Fruit fly (Drosophila melanogaster): ENCODE measurements around the gene CG2839.

CG2839 gene

DNA sequence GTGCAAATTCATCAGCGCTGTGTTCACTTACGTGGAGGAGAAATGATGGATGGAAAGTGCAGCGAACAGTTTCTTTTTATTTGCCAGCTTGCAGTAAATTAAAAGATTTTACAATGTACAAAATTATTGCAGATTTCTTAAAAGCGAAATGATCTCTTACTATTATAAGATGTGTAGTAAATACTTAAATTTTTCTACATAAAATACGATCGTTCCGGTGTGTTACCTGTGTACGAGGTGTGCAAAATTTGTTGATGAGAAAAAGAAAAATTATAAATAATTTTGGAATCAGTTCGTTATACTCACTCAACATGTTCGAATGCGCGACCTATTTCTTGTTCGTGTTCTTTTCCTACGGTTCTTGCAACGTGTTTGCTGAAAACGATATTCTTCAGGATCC, at the start of gene CG2839:
TSS of gene CG2839 (plus strand) at position 301 of the 400 bp plus-strand sequence.
- TF ChIP-seq CG17801 (GFP tag; optimal IDR thresholded peaks at IDR 0.05; ENCODE audit: partially characterized antibody) = no peak

- TF ChIP-seq CG17801 (GFP tag; optimal IDR thresholded peaks at IDR 0.05; ENCODE audit: partially characterized antibody) = no peak
These were observed 48.8 kb upstream of the CG2839 start, which contains the start of gene Ptth for dm6 chr2L:576559-577184. Gene Ptth (minus strand): TSS chr2L:576896.

DNA sequence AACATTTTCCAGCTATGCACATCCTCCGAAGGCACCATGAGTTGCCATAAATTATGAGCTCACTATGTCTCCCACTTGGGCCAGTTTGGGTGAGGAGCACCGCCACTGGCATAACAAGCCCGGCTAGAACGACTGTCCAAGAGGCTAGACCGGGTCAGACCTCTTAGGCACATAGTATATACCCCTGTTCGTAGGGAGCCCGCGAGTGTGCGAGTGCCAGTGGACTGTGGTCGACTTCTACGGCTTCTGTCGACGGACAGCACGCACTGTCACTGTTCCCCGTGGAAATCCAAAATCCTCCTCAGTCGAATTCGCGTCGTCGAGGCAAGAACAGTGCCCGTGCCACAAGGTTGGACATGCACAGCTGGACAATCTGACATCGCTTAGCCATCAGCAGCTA, 48.3 kb upstream of the CG2839 start, which contains the start of gene Pph13:
TSS of gene Pph13 (plus strand) at position 301 of the 400 bp plus-strand sequence.
- no peak for TF ChIP-seq CG17801 (GFP tag; optimal IDR thresholded peaks at IDR 0.05; ENCODE audit: partially characterized antibody)

DNA sequence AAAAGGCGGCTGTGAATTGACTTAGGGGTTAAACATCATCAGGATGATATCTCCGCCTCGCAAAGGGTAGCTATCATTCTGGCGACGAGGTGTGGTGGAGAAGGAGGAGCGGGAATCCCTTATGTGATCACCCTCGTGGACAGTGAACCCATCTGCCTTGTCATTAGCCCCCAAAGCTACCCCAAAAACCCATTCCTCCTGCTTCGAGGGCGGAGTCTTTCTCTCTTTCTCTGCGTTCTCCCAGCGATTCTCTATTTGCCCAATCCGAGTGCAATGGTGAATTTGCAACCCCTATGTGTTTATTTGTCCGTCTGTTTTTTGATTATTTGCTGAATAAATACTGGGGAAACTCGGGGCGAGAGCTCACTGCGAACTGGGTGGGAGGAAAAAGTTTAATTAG, 40.2 kb upstream of the CG2839 start:
- no peak for TF ChIP-seq CG17801 (GFP tag; optimal IDR thresholded peaks at IDR 0.05; ENCODE audit: partially characterized antibody)

DNA sequence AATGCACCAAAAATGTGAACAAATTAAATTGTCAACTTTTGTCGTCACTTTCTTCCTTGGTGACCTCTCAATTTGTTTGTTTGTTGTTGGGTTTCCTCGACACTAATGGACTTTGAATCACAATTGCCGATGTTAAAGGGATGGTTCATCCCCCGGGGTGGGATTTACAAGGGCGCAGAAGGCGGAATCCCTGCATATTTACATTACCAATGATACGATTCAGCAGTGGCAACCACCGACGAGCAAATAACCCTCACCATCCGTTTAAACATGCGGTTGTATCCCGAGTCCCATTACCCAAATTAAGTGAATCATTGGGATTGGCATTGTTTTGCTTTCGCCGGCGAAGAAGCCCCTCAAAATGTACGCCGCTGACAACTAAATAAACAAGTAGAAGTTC, 33.9 kb upstream of the CG2839 start:
- no peak for TF ChIP-seq CG17801 (GFP tag; optimal IDR thresholded peaks at IDR 0.05; ENCODE audit: partially characterized antibody)

- TF ChIP-seq CG17801 (GFP tag; optimal IDR thresholded peaks at IDR 0.05; ENCODE audit: partially characterized antibody) = no peak
These were observed 31.4 kb upstream of the CG2839 start for dm6 chr2L:594048-594447.

DNA sequence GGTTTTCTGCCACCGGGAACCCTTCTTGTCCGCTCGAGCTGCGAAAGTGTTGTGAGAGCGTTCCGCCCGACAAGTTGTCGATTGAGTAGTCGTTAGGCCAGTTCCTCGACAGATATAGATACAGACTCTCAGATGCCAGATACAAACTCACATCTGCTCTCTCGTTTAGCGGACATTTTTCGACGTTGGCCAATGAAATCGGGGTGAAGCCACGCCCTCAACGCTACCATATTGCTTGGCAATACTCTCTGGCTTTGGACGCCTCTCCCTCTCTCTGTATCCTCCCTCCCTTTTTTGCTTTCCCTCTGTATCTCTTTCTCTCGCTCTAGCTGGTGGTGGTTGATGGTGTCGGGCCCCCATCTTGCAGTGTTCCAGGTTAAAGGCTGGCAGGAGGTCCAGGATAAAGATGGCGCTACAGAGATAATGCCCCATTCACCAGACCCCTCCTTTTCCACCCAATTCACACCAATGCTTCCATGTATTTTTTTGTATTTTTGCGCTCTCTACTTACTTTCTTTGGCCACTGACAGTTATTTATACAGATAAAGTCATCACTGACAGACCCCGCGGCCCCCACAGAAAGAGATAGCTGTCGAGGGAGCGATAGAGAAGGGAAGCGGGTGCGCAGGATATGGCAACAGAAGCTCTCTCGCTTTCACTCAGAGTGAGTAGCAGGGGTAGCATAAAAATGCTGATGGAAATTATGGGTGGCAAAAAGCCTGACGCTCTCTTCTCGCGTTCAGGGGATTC, 30.6 kb upstream of the CG2839 start, which contains the start of gene Gsc:
TSS of gene Gsc (minus strand) at position 51 of the 750 bp plus-strand sequence.
- no peak for TF ChIP-seq CG17801 (GFP tag; optimal IDR thresholded peaks at IDR 0.05; ENCODE audit: partially characterized antibody)

DNA sequence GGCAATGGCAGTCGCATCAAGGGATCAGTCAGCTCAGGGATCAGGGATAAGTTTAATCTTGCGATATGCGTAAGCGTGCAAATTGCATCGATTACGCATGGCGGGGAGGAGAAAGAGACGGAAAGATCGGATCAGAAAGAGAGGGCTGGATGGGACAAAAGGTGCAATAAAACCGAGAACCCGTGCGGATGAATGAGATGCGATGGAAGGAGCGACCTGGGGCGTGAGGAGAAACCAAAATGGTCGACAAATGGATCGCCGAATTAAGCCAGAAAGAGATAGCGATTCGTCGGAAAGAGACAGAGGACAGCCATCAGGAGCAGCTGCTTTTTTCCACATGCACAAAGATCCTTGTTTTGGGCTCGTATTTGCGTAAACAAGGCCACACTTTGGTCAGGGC, 27.7 kb upstream of the CG2839 start:
- TF ChIP-seq CG17801 (GFP tag; optimal IDR thresholded peaks at IDR 0.05; ENCODE audit: partially characterized antibody) = no peak

dm6 chr2L:601848-602247, 23.6 kb upstream of the CG2839 start:
- no peak for TF ChIP-seq CG17801 (GFP tag; optimal IDR thresholded peaks at IDR 0.05; ENCODE audit: partially characterized antibody)

DNA sequence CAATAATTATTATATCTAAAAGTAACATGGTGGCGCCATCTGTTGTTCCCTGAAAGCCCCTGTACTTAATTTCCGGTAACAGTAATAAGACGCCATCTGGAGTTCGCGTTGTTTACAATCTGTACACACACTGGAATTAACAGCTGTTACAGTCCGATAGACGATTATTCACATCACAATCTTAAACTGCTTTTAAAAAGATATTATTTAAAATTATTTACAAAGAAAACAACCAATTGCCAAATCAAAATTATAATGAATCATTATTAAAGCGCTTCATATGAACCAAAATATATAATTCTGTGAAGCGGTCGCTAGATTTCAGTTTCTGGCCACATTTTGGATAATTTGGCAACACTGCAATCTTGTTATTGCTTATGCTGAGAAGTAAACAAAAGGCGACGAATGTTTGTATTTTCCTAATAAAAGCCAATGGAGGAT, 23.0 kb upstream of the CG2839 start, which contains the start of gene CG13689:
TSS of gene CG13689 (plus strand) at position 375 of the 441 bp plus-strand sequence.
- peak; percentile 2 for TF ChIP-seq CG17801 (GFP tag; optimal IDR thresholded peaks at IDR 0.05; ENCODE audit: partially characterized antibody)

DNA sequence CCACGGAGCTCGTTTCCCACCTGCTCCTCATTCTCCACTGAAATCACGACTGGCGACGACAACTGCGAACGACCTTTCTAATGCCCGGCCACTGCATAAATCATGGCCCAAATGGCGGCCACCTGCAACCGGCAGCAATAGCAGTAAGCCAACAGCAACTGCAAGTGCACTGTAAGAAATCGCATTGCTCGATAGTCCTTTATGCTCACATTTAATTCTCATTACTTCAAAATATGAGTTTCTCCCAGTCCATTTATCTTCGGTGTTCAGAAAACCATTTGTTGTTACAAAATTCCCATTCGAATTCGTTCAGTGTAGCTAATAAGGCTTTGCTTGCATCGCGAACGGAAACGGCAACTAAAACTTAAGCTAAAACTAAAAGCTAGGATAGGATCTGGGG, 21.4 kb upstream of the CG2839 start:
- TF ChIP-seq CG17801 (GFP tag; optimal IDR thresholded peaks at IDR 0.05; ENCODE audit: partially characterized antibody) = no peak

dm6 chr2L:606165-606564, 19.3 kb upstream of the CG2839 start:
- no peak for TF ChIP-seq CG17801 (GFP tag; optimal IDR thresholded peaks at IDR 0.05; ENCODE audit: partially characterized antibody)

DNA sequence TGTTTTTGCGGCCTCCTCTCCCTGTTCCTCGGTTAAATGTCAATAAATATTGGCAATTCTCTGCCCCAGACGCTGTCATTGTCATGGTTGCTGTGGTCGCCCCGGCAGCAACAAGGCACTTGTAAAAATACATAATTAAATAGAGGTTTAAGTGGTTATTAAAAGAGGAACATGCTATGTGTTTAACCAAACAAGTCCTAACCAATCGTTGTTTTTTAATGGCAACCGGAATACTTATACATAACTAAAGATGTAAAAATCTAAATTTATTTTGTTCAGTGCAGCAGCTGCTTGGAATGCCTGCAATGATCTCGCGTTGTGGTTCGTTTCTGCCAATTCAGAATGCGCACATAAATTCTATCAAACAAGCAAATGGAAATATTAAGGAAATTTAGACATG, 18.5 kb upstream of the CG2839 start:
- no peak for TF ChIP-seq CG17801 (GFP tag; optimal IDR thresholded peaks at IDR 0.05; ENCODE audit: partially characterized antibody)

DNA sequence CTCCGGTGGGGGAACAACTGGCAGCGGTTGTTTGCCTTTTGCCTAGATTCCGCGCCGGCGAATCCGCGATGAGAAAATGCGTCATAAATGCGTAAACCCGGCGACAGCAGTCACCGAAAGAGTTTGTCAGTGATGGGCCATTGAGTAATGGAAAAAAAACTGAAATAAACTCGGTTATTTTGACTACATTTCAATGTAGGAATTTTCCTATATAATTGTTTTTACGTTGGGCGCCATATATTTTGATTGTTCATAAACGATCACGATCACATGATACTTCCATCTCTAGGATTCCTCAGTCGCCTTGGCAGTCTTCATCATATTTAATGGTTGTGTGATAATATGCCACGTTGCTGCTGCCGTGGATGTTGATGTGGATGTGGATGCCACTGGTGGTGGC, 17.3 kb upstream of the CG2839 start:
- no peak for TF ChIP-seq CG17801 (GFP tag; optimal IDR thresholded peaks at IDR 0.05; ENCODE audit: partially characterized antibody)

DNA sequence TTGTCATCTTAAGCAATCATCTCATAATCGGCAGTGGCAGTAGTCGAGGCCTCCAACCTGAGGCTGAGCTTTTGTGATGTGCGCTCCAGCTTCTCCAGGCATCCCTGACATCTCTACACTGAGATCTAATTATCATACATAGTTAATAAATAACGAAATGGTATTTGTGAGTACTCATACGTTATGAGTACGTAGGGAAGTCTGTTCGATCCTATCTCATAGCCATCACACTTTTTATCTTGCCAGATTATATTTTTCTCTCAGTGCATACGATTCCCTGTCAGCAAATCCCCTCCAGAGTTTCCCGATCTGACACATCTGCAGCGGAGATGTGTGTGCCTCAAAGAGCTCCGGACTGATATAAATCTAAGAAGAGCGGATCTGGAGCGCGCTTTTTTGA, 16.0 kb upstream of the CG2839 start:
- no peak for TF ChIP-seq CG17801 (GFP tag; optimal IDR thresholded peaks at IDR 0.05; ENCODE audit: partially characterized antibody)

- TF ChIP-seq CG17801 (GFP tag; optimal IDR thresholded peaks at IDR 0.05; ENCODE audit: partially characterized antibody) = no peak
These were observed 12.7 kb upstream of the CG2839 start for dm6 chr2L:612778-613177.

All from ovary, adult (tissue).